Worm (Caenorhabditis elegans) whole organism, young adult: ENCODE data around the gene F59G1.4.

Experiments used
- D2030.7 ChIP-seq: fragments of 200-800 bp; sonication (Bioruptor generic); IDR thresholded peaks from 2 replicates; pipeline ENCODE4 v1.3.6; 2022; ENCODE audit warnings: missing genetic modification reagents, missing genetic modification characterization, missing compliant biosample characterization
- F52B5.7 ChIP-seq: sonication (generic microtip); optimal IDR thresholded peaks from 2 replicates; lab custom pipeline; 2016; ENCODE audit warnings: mild to moderate bottlenecking, missing genetic modification characterization, missing compliant biosample characterization
- F57A8.1 ChIP-seq: fragments of 200-800 bp; sonication (Bioruptor generic); optimal IDR thresholded peaks from 2 replicates; lab custom pipeline; 2018; ENCODE audit warnings: mild to moderate bottlenecking, missing genetic modification characterization, moderate library complexity, missing compliant biosample characterization
- T07F8.4 ChIP-seq: sonication (generic microtip); optimal IDR thresholded peaks from 2 replicates; lab custom pipeline; 2016; ENCODE audit warnings: mild to moderate bottlenecking, missing genetic modification characterization, moderate library complexity, missing compliant biosample characterization
- cebp-1 ChIP-seq, 2 experiments: fragments of 200-800 bp in 1 of 2; sonication (Bioruptor generic) in 1 of 2; sonication (generic microtip) in 1 of 2; IDR thresholded peaks in 1 of 2; optimal IDR thresholded peaks in 1 of 2; 2 replicates each; pipeline versions ENCODE4 v1.3.6 to Lab custom; 2017 to 2022; ENCODE audit warnings: missing compliant biosample characterization in 2 of 2, missing genetic modification characterization in 2 of 2, mild to moderate bottlenecking in 1 of 2, missing genetic modification reagents in 1 of 2, moderate library complexity in 1 of 2
- ceh-91 ChIP-seq: fragments of 200-800 bp; sonication (Bioruptor generic); IDR thresholded peaks from 2 replicates; pipeline ENCODE4 v1.3.6; 2022; ENCODE audit warnings: missing genetic modification reagents, missing genetic modification characterization, missing compliant biosample characterization
- dox-1 ChIP-seq: fragments of 200-800 bp; sonication (Bioruptor generic); IDR thresholded peaks from 2 replicates; pipeline ENCODE4 v1.3.6; 2022; ENCODE audit warnings: missing genetic modification reagents, missing genetic modification characterization, missing compliant biosample characterization
- dpl-1 ChIP-seq: fragments of 150-350 bp; optimal IDR thresholded peaks from 2 replicates; lab custom pipeline; 2014; ENCODE audit warnings: missing biosample characterization, missing genetic modification reagents, missing genetic modification characterization
- egl-18 ChIP-seq: fragments of 200-800 bp; sonication (Bioruptor generic); IDR thresholded peaks from 2 replicates; pipeline ENCODE4 v1.3.6; 2022; ENCODE audit warnings: missing genetic modification reagents, missing genetic modification characterization, missing compliant biosample characterization
- hlh-26 ChIP-seq: fragments of 200-800 bp; sonication (Bioruptor generic); conservative IDR thresholded peaks from 2 replicates; pipeline ENCODE4 v1.3.6; 2022; ENCODE audit warnings: missing genetic modification reagents, missing genetic modification characterization, missing compliant biosample characterization
- hmg-1.2 ChIP-seq: fragments of 200-800 bp; sonication (Bioruptor generic); IDR thresholded peaks from 2 replicates; pipeline ENCODE4 v1.3.6; 2022; ENCODE audit warnings: missing genetic modification reagents, missing genetic modification characterization, missing compliant biosample characterization
- hmg-20 ChIP-seq: fragments of 200-800 bp; sonication (Bioruptor generic); IDR thresholded peaks from 2 replicates; pipeline ENCODE4 v1.3.6; 2022; ENCODE audit warnings: missing genetic modification reagents, missing genetic modification characterization, missing compliant biosample characterization
- lag-1 ChIP-seq: fragments of 200-800 bp; sonication (Bioruptor generic); IDR thresholded peaks from 2 replicates; pipeline ENCODE4 v1.3.6; 2022; ENCODE audit warnings: missing genetic modification reagents, missing genetic modification characterization, missing compliant biosample characterization
- lsl-1 ChIP-seq: fragments of 200-800 bp; sonication (Bioruptor generic); optimal IDR thresholded peaks from 2 replicates; lab custom pipeline; 2018; ENCODE audit warnings: mild to moderate bottlenecking, missing genetic modification characterization, moderate library complexity, missing compliant biosample characterization
- nfya-1 ChIP-seq: sonication (generic microtip); optimal IDR thresholded peaks from 2 replicates; lab custom pipeline; 2017; ENCODE audit warnings: antibody characterized with exemption, missing compliant biosample characterization, missing genetic modification characterization, borderline replicate concordance; ENCODE audit not compliant: insufficient read depth
- nhr-120 ChIP-seq: fragments of 200-800 bp; sonication (Bioruptor generic); IDR thresholded peaks from 2 replicates; pipeline ENCODE4 v1.3.6; 2022; ENCODE audit warnings: missing genetic modification characterization, missing compliant biosample characterization
- nhr-179 ChIP-seq: sonication (generic microtip); optimal IDR thresholded peaks from 2 replicates; lab custom pipeline; 2016; ENCODE audit warnings: mild to moderate bottlenecking, missing genetic modification characterization, missing compliant biosample characterization
- rec-8 ChIP-seq, 2 experiments: sonication (generic microtip); optimal IDR thresholded peaks; 2 replicates each; lab custom pipeline; 2016; ENCODE audit warnings: mild to moderate bottlenecking in 2 of 2, missing genetic modification characterization in 2 of 2, missing genetic modification reagents in 2 of 2, missing genotype in 2 of 2, missing biosample characterization in 1 of 2, missing compliant biosample characterization in 1 of 2, moderate library complexity in 1 of 2
- repo-1 ChIP-seq: sonication (generic microtip); optimal IDR thresholded peaks from 2 replicates; lab custom pipeline; 2017; ENCODE audit warnings: mild to moderate bottlenecking, missing genetic modification characterization, missing compliant biosample characterization
- snpc-4 ChIP-seq, 5 experiments: fragments of 150-350 bp in 1 of 5; sonication (generic microtip) in 4 of 5; optimal IDR thresholded peaks; 2 replicates each; lab custom pipeline; 2014 to 2018; ENCODE audit warnings: missing genetic modification characterization in 5 of 5, missing biosample characterization in 3 of 5, antibody characterized with exemption in 2 of 5, mild to moderate bottlenecking in 2 of 5, missing compliant biosample characterization in 2 of 5, missing genotype in 2 of 5, moderate library complexity in 2 of 5, missing genetic modification reagents in 1 of 5
- somi-1 ChIP-seq: fragments of 200-800 bp; sonication (Bioruptor generic); optimal IDR thresholded peaks from 2 replicates; lab custom pipeline; 2018; ENCODE audit warnings: mild to moderate bottlenecking, missing genetic modification characterization, missing compliant biosample characterization
- zfh-2 ChIP-seq: fragments of 200-800 bp; sonication (Bioruptor generic); conservative IDR thresholded peaks from 2 replicates; pipeline ENCODE4 v1.3.6; 2022; ENCODE audit warnings: missing genetic modification reagents, missing genetic modification characterization, missing compliant biosample characterization
- ztf-25 ChIP-seq: fragments of 200-800 bp; sonication (Bioruptor generic); IDR thresholded peaks from 2 replicates; pipeline ENCODE4 v1.3.6; 2022; ENCODE audit warnings: missing genetic modification reagents, missing genetic modification characterization, missing compliant biosample characterization

Gene F59G1.4

ce11 chrII:5948681-5949080, 52.7 kb downstream of the F59G1.4 start:
- TF ChIP-seq rec-8 (tag; optimal IDR thresholded peaks at IDR 0.05; lab: Kevin White, UChicago) (no peak), D2030.7 (no peak), zfh-2 (GFP tag; lab: Robert Waterston, UW) (peak; percentile 86), snpc-4 (GFP tag; optimal IDR thresholded peaks at IDR 0.05; lab: Kevin White, UChicago) (no peak), snpc-4 (tag; optimal IDR thresholded peaks at IDR 0.05; lab: Kevin White, UChicago) (peak in 1 of 4 experiments; percentile 5), lag-1 (GFP tag; lab: Robert Waterston, UW) (no peak), cebp-1 (GFP tag; IDR thresholded peaks at IDR 0.05; lab: Robert Waterston, UW) (no peak), cebp-1 (tag; optimal IDR thresholded peaks at IDR 0.05; lab: Kevin White, UChicago) (peak; percentile 27), hmg-1.2 (GFP tag; lab: Robert Waterston, UW) (peak; percentile 25; the same call in 1 of the 2 replicates), dox-1 (GFP tag; lab: Robert Waterston, UW) (0 out of 2 replicates have a peak, but pooled peaks have one; percentile 26)
- TF ChIP-seq, all 124 proteins: peak for 5

- peak; percentile 50; the same call in 1 of the 2 replicates for TF ChIP-seq zfh-2 (GFP tag; lab: Robert Waterston, UW)
- no peak for TF ChIP-seq nhr-179 (tag; lab: Kevin White, UChicago)
Measured at ce11 chrII:5950657-5951056, 54.7 kb downstream of the F59G1.4 start.

ce11 chrII:5951745-5952144, 55.8 kb downstream of the F59G1.4 start:
- TF ChIP-seq F52B5.7 (tag; lab: Kevin White, UChicago) (no peak), T07F8.4 (tag; lab: Kevin White, UChicago) (no peak), hmg-20 (GFP tag; lab: Robert Waterston, UW) (no peak), ceh-91 (GFP tag; lab: Robert Waterston, UW) (no peak), lsl-1 (GFP tag; lab: Kevin White, UChicago) (no peak), egl-18 (GFP tag; lab: Robert Waterston, UW) (no peak), F57A8.1 (GFP tag; lab: Kevin White, UChicago) (no peak), hlh-26 (GFP tag; lab: Robert Waterston, UW) (no peak), nhr-120 (GFP tag; lab: Robert Waterston, UW) (no peak)

- TF ChIP-seq egl-18 (GFP tag; lab: Robert Waterston, UW) (no peak), nfya-1 (tag; lab: Kevin White, UChicago) (no peak), somi-1 (GFP tag; lab: Kevin White, UChicago) (no peak), repo-1 (tag; lab: Kevin White, UChicago) (no peak), dpl-1 (no peak), ztf-25 (GFP tag; lab: Robert Waterston, UW) (no peak)
- TF ChIP-seq, all 124 proteins: peak for 0
Measured at ce11 chrII:5952214-5952613, 56.2 kb downstream of the F59G1.4 start.
